Fruit fly (Drosophila melanogaster) whole organism: Measurements from ENCODE around the gene CG14974.

Experiments
- CG8478 ChIP-seq: fragments of >200 bp; optimal IDR thresholded peaks from 2 replicates; lab custom pipeline; 2018; ENCODE audit warnings: inconsistent platforms
- EcR ChIP-seq, 2 experiments: fragments of >200 bp; optimal IDR thresholded peaks; 2 replicates each; lab custom pipeline; 2017; ENCODE audit warnings: missing biosample characterization in 2 of 2, missing genetic modification characterization in 2 of 2, missing genetic modification reagents in 2 of 2
- usp ChIP-seq: fragments of >200 bp; optimal IDR thresholded peaks from 2 replicates; lab custom pipeline; 2017; ENCODE audit warnings: missing biosample characterization, missing genetic modification characterization, mixed read lengths

DNA sequence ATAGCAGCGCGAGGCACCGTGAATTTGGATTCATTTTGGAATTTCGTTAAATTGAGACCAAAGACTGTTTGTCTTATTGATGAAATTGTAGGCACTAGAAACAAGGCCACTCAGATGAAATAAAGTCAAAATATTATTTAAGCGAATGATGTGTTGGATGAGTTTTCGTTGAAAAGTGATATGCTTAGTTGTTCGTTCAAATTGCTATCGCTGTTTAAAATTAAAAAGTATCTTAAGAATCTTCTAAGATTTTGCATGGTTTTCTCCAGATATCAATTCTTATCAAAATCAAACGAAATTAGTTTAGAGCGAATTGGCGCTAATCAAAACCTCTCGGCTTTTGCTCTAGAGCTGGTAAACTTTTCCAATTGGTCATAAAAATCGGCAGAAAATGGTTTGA lies at the start of gene CG14974:
- no peak for TF ChIP-seq CG8478 (lab: Kevin White, UChicago)
- TF ChIP-seq usp (GFP tag; lab: Kevin White, UChicago): no peak
- TF ChIP-seq EcR (GFP tag; optimal IDR thresholded peaks at IDR 0.05; lab: Kevin White, UChicago): no peak
